Worm (Caenorhabditis elegans): ENCODE data around the gene C06B8.2.

C06B8.2 gene

DNA sequence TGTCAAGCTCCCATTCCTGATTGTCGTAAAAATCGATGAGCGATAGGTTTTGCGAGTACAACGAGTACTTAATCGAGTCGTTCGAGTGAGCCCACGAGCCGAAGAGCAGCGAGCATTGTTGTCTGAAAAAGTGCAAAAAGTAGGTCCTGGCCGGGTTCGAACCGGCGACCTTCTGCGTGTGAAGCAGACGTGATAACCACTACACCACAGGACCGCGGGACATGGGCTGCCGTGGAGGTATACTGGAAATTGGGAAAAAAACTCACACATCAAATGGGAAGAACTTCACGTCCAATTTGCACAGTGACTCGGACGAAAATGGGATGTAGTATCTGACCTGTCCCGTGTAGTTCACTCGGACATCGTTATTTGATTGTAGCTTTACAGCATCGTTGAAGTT lies 36.8 kb upstream of the C06B8.2 start (continued):
- TF ChIP-seq F44E2.7 (GFP tag; IDR thresholded peaks at IDR 0.05) (no peak), hlh-30 (tag; optimal IDR thresholded peaks at IDR 0.05; ENCODE audit: insufficient read depth) (peak; percentile 18), dve-1 (tag; optimal IDR thresholded peaks at IDR 0.05; ENCODE audit: insufficient read depth) (peak; percentile 34), T20F7.1 (GFP tag; optimal IDR thresholded peaks at IDR 0.05) (no peak), mdl-1 (tag; optimal IDR thresholded peaks at IDR 0.05) (no peak), R02D3.7 (tag; optimal IDR thresholded peaks at IDR 0.05) (no peak), unc-39 (tag; optimal IDR thresholded peaks at IDR 0.05) (no peak)

DNA sequence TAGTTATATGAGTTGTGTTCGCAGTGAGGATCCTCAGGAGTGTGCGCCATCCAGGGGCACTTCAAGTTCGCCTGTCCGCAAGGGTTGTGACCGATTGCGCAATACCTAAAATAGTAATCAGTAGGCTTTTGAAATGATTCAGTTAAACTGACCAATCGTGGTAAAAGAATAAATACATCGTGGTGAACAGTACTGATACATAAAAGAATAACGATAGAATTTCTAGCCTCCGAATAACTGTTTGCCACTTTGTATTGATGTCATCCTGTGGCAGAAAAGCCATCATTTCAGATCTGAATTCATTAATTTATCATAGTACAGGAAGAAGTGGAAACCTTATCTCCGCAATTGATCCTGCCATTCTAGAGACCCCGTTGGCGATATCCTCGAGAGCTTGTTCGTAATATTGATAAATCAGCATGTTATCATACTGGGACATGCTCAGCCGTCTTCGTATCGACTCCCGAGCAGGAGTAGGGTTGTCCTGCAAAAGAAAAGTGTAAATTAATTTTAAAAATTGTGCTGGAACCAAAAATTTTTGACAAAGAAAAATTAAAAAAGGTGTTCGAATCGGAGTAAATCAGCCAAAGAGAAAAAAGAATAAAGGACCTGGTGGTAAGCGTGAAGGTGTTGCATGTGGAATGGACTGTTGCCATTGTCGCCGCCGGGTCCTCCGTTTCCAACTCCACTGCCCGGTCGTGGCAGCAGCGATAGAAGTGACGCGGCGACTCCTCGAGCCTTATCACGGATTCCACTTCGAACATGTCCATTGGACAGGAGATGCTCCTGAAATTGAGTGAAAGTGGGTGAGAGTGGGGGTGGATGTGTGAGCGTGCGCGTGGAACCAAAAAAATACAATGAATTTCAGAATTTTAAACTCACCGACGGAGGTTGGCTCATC lies 34.6 kb upstream of the C06B8.2 start:
- TF ChIP-seq F49E8.2 (tag; optimal IDR thresholded peaks at IDR 0.05; ENCODE audit: borderline replicate concordance), result peak; percentile 69
- TF ChIP-seq nhr-42 (GFP tag; IDR thresholded peaks at IDR 0.05), result 0 out of 2 replicates have a peak, but pooled peaks have one; percentile 40
- TF ChIP-seq rbr-2 (tag; optimal IDR thresholded peaks at IDR 0.05), result no peak
- no peak for TF ChIP-seq T26A8.4 (GFP tag; IDR thresholded peaks at IDR 0.05)
- TF ChIP-seq duxl-1 (tag; optimal IDR thresholded peaks at IDR 0.05; ENCODE audit: poor library complexity), result no peak
- peak; percentile 50; the same call in 1 of the 2 replicates for TF ChIP-seq Y48G9A.11 (GFP tag; IDR thresholded peaks at IDR 0.05)
- no peak for TF ChIP-seq ceh-62 (tag; optimal IDR thresholded peaks at IDR 0.05)
- no peak for TF ChIP-seq madf-5 (GFP tag; IDR thresholded peaks at IDR 0.05)
- no peak for TF ChIP-seq zag-1 (tag; optimal IDR thresholded peaks at IDR 0.05)
- TF ChIP-seq skn-1 (tag; optimal IDR thresholded peaks at IDR 0.05), result no peak
- no peak for TF ChIP-seq lin-13 (GFP tag; optimal IDR thresholded peaks at IDR 0.05)
- no peak for TF ChIP-seq sdz-12 (GFP tag; optimal IDR thresholded peaks at IDR 0.05)
- no peak for TF ChIP-seq egl-27 (tag; optimal IDR thresholded peaks at IDR 0.05)
- TF ChIP-seq lin-29 (GFP tag; IDR thresholded peaks at IDR 0.05), result no peak
- 0 out of 2 replicates have a peak, but pooled peaks have one; percentile 12 for TF ChIP-seq daf-19 (GFP tag; conservative IDR thresholded peaks at IDR 0.05)
- no peak for TF ChIP-seq mxl-3 (GFP tag; optimal IDR thresholded peaks at IDR 0.05)
- no peak for TF ChIP-seq ztf-7 (tag; optimal IDR thresholded peaks at IDR 0.05)
- no peak for TF ChIP-seq lin-15B (tag; optimal IDR thresholded peaks at IDR 0.05)
- no peak for TF ChIP-seq snpc-4 (tag; optimal IDR thresholded peaks at IDR 0.05)
- TF ChIP-seq ceh-32 (tag; optimal IDR thresholded peaks at IDR 0.05; ENCODE audit: poor library complexity), result no peak
- no peak for TF ChIP-seq T20F7.1 (GFP tag; optimal IDR thresholded peaks at IDR 0.05)
- no peak for TF ChIP-seq ceh-20 (GFP tag; IDR thresholded peaks at IDR 0.05)
- peak; percentile 46 for TF ChIP-seq aha-1 (tag)
- no peak for TF ChIP-seq nhr-48 (tag; optimal IDR thresholded peaks at IDR 0.05)
- TF ChIP-seq unc-62 (GFP tag; optimal IDR thresholded peaks at IDR 0.05 in 1 of 2), result peak in 1 of 2 experiments; percentile 49
- TF ChIP-seq unc-62 (tag; optimal IDR thresholded peaks at IDR 0.05), result no peak
- no peak for TF ChIP-seq nhr-10 (tag; optimal IDR thresholded peaks at IDR 0.05)
- no peak for TF ChIP-seq dmd-9 (GFP tag; IDR thresholded peaks at IDR 0.05)
- TF ChIP-seq F26F4.8 (GFP tag; conservative IDR thresholded peaks at IDR 0.05), result no peak
- TF ChIP-seq nhr-102 (tag; optimal IDR thresholded peaks at IDR 0.05), result no peak
- TF ChIP-seq ceh-28 (tag; optimal IDR thresholded peaks at IDR 0.05), result no peak
- TF ChIP-seq mxl-2 (GFP tag; conservative IDR thresholded peaks at IDR 0.05), result no peak
- no peak for TF ChIP-seq daf-8 (GFP tag; IDR thresholded peaks at IDR 0.05)
- no peak for TF ChIP-seq tag-97 (GFP tag; IDR thresholded peaks at IDR 0.05)
- peak; percentile 23 for TF ChIP-seq Y5F2A.4 (GFP tag; optimal IDR thresholded peaks at IDR 0.05)
- no peak for TF ChIP-seq nhr-25 (tag; optimal IDR thresholded peaks at IDR 0.05; ENCODE audit: borderline replicate concordance, insufficient read depth)
- no peak for TF ChIP-seq D1046.2 (GFP tag; IDR thresholded peaks at IDR 0.05)
- peak; percentile 11 for TF ChIP-seq unc-130 (GFP tag; optimal IDR thresholded peaks at IDR 0.05)
- no peak for TF ChIP-seq zip-2 (tag; optimal IDR thresholded peaks at IDR 0.05)
- TF ChIP-seq ama-1 (optimal IDR thresholded peaks at IDR 0.05), result no peak
- no peak for TF ChIP-seq lin-39 (tag; optimal IDR thresholded peaks at IDR 0.05)
- TF ChIP-seq lin-38 (GFP tag; IDR thresholded peaks at IDR 0.05), result peak; percentile 62
- TF ChIP-seq dve-1 (tag; optimal IDR thresholded peaks at IDR 0.05; ENCODE audit: insufficient read depth), result no peak

All from whole organism, L4 larva.